Fruit fly (Drosophila melanogaster): Measurements from ENCODE around the gene CG8379.

The CG8379 gene

DNA sequence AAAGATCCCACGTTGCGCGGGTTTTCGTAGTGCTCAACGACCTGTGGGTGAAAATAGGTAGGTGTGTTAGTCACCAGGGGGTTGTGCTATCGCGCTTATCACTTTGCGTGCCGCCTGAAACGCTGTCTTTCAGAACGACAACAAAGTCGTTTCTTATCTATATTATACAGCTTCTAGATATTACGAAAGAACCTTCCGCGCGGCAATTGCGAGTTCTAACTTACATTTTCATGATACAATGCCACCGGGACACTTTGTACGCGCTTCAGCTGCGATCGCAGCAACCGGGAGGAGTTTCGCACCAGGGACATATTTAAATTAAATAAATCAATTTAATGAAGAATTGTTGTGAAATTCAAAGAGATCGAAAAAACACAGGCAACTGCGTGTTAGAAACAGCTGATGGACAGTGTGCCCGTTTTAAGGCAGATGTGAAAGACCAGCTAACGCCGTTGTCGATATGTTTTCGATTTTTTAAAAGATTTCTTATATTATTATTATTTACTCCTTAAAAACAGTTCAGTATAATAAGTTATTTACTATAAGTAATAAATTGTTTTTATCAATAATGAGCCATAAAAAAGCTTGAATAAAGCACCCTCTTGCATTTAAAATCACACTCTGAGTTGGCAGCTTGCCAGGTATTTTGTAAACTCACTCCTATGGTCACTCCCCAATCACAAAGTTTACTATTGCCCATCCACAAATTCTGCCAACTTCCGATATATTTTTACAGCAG, at the start of gene CG8379, which contains the start of gene IscU:
TSS of gene CG8379 (plus strand) at position 651 of the 739 bp plus-strand sequence.
TSS of gene IscU (minus strand) at position 417 of the 739 bp plus-strand sequence.
- TF ChIP-seq CG17801 (GFP tag; optimal IDR thresholded peaks at IDR 0.05; ENCODE audit: partially characterized antibody): peak; percentile 73

DNA sequence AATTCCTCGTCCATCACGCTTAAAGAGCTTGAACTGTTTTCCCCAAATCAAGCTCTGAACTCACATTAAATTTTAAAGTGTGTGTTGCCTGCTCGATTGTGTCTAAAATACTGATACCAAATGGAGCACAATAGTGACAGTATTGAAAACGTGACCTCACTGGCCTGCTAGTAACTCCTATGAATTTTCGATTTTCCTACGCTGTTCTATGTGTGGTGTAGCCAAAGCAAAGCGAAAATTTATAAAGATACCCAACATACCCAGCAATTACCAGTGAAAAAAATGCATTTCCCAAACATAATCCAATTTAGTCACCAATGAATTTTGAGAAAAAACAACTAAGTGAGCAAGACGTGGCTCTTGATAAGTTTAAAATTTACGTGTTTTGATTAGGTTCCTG, 44.4 kb upstream of the CG8379 start, which contains the start of gene CG33191:
TSS of gene CG33191 (minus strand) at position 101 of the 400 bp plus-strand sequence.
- TF ChIP-seq CG17801 (GFP tag; optimal IDR thresholded peaks at IDR 0.05; ENCODE audit: partially characterized antibody): no peak

DNA sequence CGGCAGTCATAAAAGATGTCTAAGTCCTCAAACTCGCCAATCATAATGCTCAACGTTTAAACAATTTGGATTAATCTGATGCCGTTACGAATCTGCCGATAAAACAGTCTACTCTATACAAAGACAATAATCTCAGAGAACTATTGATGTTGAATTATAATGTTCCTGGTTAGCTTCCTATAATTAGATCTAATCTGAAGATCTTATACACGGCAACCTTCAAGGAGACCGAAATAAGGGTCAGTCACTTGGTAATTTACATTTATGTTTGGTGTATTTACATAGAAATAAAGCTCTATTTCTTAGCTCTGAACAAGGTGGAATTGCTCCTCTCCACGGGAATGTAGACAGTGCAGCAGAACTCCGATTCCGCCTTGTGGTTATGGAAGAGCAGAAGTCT, 43.5 kb upstream of the CG8379 start, which contains the start of gene CG33189:
TSS of gene CG33189 (minus strand) at position 101 of the 400 bp plus-strand sequence.
- no peak for TF ChIP-seq CG17801 (GFP tag; optimal IDR thresholded peaks at IDR 0.05; ENCODE audit: partially characterized antibody)

DNA sequence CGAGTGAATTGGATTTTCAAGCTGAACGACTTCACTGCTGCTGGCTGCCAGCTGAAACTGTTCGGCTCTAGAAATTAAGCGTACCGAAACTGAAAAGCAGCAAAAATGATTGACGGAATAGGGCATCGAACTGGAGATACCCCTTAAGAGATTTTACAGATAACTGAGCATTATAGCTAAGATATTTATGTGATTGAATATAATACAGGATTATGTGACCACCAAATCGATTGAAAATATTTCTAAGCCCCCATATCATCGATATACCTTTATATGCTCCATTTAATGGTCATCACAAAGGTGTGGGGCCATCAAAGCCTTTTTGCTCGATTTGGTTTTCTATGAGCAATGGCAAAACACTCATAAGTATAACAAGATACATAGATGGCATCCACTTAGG, 39.4 kb upstream of the CG8379 start:
- no peak for TF ChIP-seq CG17801 (GFP tag; optimal IDR thresholded peaks at IDR 0.05; ENCODE audit: partially characterized antibody)

DNA sequence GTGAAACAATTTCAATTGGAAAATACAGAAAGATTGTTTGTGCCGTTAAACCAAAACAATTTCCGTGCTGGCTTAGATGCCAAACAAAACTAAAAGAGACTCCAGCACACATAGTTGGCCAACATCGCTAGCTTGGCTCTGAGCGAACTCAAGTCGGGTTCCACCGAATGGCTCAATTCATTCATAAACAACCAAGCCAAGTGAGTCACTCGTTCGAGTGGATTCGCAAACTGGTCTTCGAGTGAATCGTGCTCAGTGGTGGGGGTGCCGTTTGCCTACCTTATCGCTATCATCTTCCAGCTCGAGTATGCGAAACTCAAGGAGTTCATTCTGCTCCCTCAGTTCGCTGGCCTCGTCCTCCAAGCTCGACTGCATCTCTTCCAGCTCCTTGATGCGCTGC, 38.8 kb upstream of the CG8379 start:
- no peak for TF ChIP-seq CG17801 (GFP tag; optimal IDR thresholded peaks at IDR 0.05; ENCODE audit: partially characterized antibody)

DNA sequence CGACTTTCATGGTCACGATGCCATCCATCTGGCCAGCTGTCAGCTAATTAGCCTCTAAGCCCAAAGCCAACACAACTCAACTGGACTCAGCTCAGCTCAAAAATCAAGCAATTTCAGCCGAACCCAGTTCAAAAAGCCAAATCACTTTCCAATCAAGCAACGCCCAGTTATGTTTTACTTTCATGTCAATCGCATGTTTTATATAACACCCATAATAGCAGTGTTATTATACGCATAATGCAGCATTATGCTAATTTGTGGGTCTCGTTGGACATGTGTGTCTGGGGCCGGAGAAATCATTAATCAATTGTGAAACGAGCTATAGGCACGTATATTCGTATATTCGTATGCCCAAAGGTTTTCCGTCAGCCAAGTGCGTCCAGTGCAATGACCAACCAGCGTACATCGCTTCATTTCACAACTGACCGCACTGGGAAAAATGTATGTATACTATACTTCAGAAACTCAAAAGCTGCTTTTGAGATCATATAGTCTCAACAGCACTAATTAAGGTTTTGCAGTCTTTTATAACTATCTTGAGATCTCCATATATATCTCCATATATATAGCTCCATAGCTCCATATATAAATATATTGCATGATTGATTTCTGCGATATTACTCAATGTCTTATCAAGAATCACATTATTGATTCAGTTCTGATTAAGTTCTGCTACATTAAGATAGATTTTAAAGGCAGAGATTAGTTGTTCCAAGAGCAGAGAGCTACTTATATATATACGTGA, 36.5 kb upstream of the CG8379 start:
- no peak for TF ChIP-seq CG17801 (GFP tag; optimal IDR thresholded peaks at IDR 0.05; ENCODE audit: partially characterized antibody)

DNA sequence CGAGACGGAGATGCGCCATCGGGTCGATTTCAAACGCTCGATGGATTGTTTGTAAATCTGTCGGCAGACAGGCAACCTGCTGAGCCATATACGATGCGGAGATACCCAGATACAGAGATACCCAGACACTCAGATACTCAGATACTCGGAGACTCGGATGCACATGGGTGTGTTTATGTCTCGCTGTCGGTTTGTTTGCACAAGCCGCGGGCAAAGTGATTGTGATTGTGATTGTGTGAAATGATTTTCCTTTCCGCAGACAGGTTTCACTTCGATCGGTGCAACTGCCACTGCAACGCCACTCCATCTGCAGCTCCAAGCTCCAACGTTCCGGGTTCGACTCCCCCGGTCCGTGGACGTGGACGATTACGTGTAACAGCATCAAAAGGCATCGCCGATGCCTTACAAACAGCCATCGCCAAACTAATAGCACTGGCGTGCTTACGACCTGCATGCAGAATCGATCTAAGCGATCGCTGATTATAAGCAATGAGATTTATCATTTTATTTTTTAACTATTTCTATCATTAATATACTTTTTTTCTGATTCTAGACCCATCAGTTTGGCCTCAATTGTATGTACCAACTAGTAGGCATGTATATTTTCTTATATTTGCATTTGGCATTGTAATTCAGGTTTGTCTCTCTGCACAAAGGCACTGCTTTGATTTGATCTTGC, 35.4 kb upstream of the CG8379 start:
- no peak for TF ChIP-seq CG17801 (GFP tag; optimal IDR thresholded peaks at IDR 0.05; ENCODE audit: partially characterized antibody)

DNA sequence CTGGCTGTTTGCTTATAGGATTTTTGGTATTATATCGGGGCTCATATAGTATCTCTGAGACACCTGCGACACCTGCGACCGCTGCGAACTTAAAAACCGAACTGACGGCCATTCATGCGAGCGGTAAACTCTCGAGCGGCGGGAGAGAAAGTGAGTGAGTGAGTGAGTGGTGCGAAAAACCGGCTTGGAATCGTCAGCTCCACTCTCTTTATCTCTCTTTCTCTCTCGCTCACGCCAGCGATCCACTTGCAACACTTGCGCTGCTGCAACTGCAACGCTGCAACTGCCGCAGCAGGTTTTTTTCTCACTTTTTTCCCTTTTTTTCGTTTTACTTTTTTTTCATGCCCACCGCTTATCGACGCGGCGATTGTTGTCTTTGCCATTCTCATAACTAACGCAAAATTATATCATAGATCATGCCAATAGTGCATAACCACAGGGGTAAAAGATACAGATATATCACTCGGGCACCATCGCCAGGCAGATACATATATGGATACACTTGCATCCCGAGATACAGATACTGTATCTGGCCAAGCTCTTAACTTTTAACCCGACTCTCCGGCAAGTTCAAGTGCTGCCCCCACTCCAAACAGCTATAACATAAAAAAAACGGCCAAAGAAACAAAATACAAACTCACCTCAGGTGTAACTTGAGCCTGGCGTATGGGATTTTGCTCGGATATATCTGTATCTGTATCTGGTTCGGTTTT, 31.6 kb upstream of the CG8379 start:
- TF ChIP-seq CG17801 (GFP tag; optimal IDR thresholded peaks at IDR 0.05; ENCODE audit: partially characterized antibody): no peak

DNA sequence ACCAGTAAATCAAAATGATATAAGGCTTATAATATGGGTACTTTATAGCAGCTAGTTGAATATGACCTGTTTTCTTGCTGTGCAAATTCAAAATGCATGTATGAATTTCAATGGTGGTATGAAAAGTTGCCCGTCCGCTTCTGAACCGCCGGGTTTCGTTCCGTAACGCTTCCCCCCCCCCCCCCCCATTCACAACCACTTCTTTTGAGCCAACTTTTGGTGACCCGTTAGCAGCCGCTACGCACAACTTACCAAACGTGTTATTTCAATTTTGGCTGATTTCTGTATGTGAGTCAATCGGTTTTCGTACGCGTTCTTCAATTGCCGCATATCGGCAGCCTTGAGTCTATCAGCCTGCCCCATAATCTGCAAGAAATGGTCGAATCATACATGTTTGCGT, 30.5 kb upstream of the CG8379 start:
- TF ChIP-seq CG17801 (GFP tag; optimal IDR thresholded peaks at IDR 0.05; ENCODE audit: partially characterized antibody): no peak

DNA sequence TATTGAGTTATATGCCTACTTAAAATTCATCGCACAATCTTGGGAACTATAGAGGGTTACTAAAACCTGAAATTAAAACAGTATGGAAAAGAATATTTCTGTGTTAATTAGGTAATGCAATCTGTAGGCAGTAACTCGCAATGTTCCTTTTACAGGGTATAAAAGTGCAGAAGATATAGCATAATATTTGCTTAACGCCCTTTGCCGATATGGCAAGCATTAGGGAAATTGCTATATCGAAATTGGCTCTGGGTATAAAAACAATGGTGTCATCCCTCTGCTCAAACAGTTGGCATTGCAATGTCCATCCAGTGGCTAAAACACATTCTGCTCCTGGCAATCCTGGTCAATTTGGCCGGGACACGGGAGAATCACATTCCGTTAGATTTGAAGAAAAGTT, 29.8 kb upstream of the CG8379 start, which contains the start of gene Ir85a:
TSS of gene Ir85a (plus strand) at position 301 of the 400 bp plus-strand sequence.
- TF ChIP-seq CG17801 (GFP tag; optimal IDR thresholded peaks at IDR 0.05; ENCODE audit: partially characterized antibody): no peak

DNA sequence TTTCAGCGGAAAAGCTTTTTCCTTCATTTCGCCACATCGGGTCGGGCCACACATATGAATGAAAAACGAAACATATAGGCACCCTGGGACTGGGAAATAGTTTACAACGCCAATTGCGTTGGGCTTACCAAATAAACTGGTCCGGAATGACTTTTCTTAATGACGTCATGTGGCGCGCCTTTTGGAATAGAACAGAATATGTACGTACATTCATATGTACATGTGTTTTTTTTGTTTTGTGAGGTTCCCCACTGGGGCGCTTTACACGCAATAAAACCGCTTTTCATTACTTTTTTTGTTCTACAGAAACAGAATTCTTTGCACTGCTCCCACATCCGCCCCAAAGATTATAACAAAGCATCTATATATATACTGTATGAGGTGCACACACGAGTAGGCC, 25.9 kb upstream of the CG8379 start:
- TF ChIP-seq CG17801 (GFP tag; optimal IDR thresholded peaks at IDR 0.05; ENCODE audit: partially characterized antibody): no peak

DNA sequence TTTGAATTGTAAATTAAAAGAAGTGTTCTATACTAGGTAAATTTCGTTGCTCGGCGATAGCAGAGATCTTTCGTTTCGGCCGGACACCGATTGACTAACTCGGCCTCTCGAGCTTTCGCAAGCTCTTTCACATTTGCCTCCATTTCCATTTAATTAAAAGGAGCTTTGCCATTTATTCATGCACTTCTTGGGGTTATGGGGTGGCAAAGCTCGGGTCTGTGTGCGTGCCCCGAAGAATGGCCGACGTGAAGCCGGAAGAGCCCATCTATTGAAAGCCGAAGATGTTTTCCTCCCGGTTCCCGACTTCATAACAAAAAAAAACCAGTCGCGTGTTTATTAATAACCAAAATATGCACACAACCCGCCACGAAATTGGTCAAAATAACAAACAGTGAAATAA, 24.3 kb upstream of the CG8379 start:
- TF ChIP-seq CG17801 (GFP tag; optimal IDR thresholded peaks at IDR 0.05; ENCODE audit: partially characterized antibody): no peak

DNA sequence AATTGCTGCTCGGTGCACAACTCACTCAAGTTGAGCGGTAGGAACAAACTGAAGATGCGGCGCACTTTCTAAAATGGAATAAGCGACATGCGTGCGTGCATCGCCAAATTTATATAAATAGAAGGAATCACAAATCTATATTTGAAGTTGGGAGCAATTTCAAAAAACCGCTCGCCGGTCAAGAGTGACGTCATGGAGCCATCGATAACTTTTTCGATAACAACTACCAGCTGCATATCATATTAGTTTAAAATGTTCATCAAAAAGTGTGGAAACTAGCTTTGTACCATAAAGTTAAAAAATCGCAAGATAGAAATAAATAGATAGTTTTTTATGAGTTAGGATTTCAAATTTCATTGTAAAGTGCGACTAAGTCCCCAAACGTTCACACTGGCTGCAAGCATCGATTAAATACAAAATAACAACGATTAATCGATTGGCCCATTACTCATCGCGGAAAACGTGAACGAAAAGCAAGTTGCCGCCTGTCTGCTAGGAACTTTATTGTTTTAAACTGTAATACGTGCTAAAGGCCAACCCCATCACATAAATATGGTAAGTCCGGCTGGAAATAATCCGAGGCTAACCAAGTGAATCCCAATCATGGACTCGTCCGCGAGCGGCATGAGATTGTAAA, 23.0 kb upstream of the CG8379 start, which contains the start of the genes Pif1A, Pif1B and CCT7:
TSS of gene Pif1A (minus strand) at position 51 of the 637 bp plus-strand sequence.
TSS of gene Pif1B (minus strand) at position 51 of the 637 bp plus-strand sequence.
TSS of gene CCT7 (plus strand) at position 439 of the 637 bp plus-strand sequence.
- no peak for TF ChIP-seq CG17801 (GFP tag; optimal IDR thresholded peaks at IDR 0.05; ENCODE audit: partially characterized antibody)

DNA sequence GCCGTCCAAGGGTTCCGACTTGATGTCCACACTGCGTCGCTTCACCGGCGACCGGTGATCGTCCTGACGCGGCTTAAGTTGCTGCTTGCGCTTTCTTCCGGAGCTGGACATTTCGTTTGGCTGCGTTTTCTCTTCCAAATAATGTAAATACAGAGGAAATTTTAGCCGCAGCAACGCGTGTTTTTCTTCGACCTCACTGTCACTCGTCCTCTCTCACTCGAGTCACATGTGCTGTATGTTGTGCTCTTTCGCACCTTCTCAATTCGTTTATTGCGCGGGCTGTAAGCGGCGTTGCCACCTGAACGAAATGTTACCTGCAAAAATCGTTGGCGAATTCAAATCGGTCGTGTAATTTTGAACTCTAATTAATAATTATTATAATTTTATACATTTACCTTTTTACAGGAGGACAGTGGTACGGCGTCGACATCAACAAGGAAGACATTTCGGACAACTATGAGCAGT, 18.8 kb upstream of the CG8379 start, which contains the start of gene CG9839:
TSS of gene CG9839 (minus strand) at position 415 of the 465 bp plus-strand sequence.
- TF ChIP-seq CG17801 (GFP tag; optimal IDR thresholded peaks at IDR 0.05; ENCODE audit: partially characterized antibody): no peak
